Fruit fly (Drosophila melanogaster) whole organism, wandering third instar larva: ENCODE measurements around the gene CG33795.
A peak's percentile ranks its signal among the peaks of the same experiment; 100 is the strongest.

Experiments used
- Abd-B ChIP-seq: fragments of >200 bp; optimal IDR thresholded peaks from 2 replicates; lab custom pipeline; 2017; ENCODE audit warnings: missing biosample characterization, missing genetic modification characterization
- CG9705 ChIP-seq: fragments of 200-800 bp; sonication (Bioruptor generic); optimal IDR thresholded peaks from 2 replicates; lab custom pipeline; 2018; ENCODE audit warnings: missing biosample characterization, mild to moderate bottlenecking, missing genetic modification characterization
- CrebA ChIP-seq: fragments of 200-800 bp; sonication (Bioruptor generic); optimal IDR thresholded peaks from 2 replicates; lab custom pipeline; 2016; ENCODE audit warnings: missing biosample characterization, mild to moderate bottlenecking, missing genetic modification characterization, borderline replicate concordance
- Dfd ChIP-seq: fragments of >200 bp; optimal IDR thresholded peaks from 2 replicates; lab custom pipeline; 2017; ENCODE audit warnings: missing biosample characterization, missing genetic modification characterization
- Dif ChIP-seq: fragments of 200-275, 200-300 bp; sonication (Bioruptor generic); optimal IDR thresholded peaks from 2 replicates; lab custom pipeline; 2018; ENCODE audit warnings: missing biosample characterization, missing genetic modification characterization; ENCODE audit not compliant: partially characterized antibody
- GATAd ChIP-seq: sonication (Bioruptor generic); optimal IDR thresholded peaks from 2 replicates; lab custom pipeline; 2016; ENCODE audit warnings: missing biosample characterization, missing genetic modification characterization
- HLH106 ChIP-seq: fragments of 200-800 bp; optimal IDR thresholded peaks from 3 replicates; lab custom pipeline; 2019; ENCODE audit warnings: missing biosample characterization, mild to moderate bottlenecking, missing genetic modification characterization, moderate library complexity
- Hnf4 ChIP-seq: fragments of 200-800 bp; sonication (Bioruptor generic); optimal IDR thresholded peaks from 2 replicates; lab custom pipeline; 2016; ENCODE audit warnings: missing biosample characterization, mild to moderate bottlenecking, missing genetic modification characterization
- Hr78 ChIP-seq: fragments of >200 bp; optimal IDR thresholded peaks from 2 replicates; lab custom pipeline; 2017; ENCODE audit warnings: missing biosample characterization, missing genetic modification characterization
- Hr83 ChIP-seq: fragments of 200-300 bp; sonication (Bioruptor generic); optimal IDR thresholded peaks from 2 replicates; lab custom pipeline; 2016; ENCODE audit warnings: missing biosample characterization, mild to moderate bottlenecking, missing genetic modification characterization, moderate library complexity; ENCODE audit not compliant: poor library complexity, severe bottlenecking
- Jra ChIP-seq: sonication (Bioruptor generic); optimal IDR thresholded peaks from 2 replicates; lab custom pipeline; 2016; ENCODE audit warnings: missing biosample characterization, missing genetic modification characterization
- Mio ChIP-seq: sonication (Bioruptor generic); optimal IDR thresholded peaks from 2 replicates; lab custom pipeline; 2016; ENCODE audit warnings: missing biosample characterization, missing genetic modification characterization
- Myc ChIP-seq: fragments of >200 bp; optimal IDR thresholded peaks from 2 replicates; lab custom pipeline; 2017
- N ChIP-seq: fragments of >200 bp; optimal IDR thresholded peaks from 2 replicates; lab custom pipeline; 2018; ENCODE audit warnings: missing biosample characterization, missing external identifiers, missing genetic modification characterization
- OdsH ChIP-seq: fragments of 200-800 bp; sonication (Bioruptor generic); optimal IDR thresholded peaks from 2 replicates; lab custom pipeline; 2016; ENCODE audit warnings: missing biosample characterization, mild to moderate bottlenecking, missing genetic modification characterization
- Rel ChIP-seq, 2 experiments: fragments of 200-800 bp; sonication (Bioruptor generic) in 1 of 2; optimal IDR thresholded peaks; 2 replicates in 1 of 2; 3 replicates in 1 of 2; lab custom pipeline; 2016 to 2019; ENCODE audit warnings: mild to moderate bottlenecking in 2 of 2, missing biosample characterization in 2 of 2, missing genetic modification characterization in 2 of 2, moderate library complexity in 1 of 2
- Sp1 ChIP-seq: fragments of 200-800 bp; sonication (Bioruptor generic); optimal IDR thresholded peaks from 3 replicates; lab custom pipeline; 2019; ENCODE audit warnings: missing biosample characterization, mild to moderate bottlenecking, missing genetic modification characterization, moderate library complexity
- Vsx2 ChIP-seq: fragments of 200-300, 225-300 bp; sonication (Bioruptor generic); optimal IDR thresholded peaks from 2 replicates; lab custom pipeline; 2018; ENCODE audit warnings: missing biosample characterization, missing genetic modification characterization; ENCODE audit not compliant: partially characterized antibody
- br ChIP-seq: fragments of 200-800 bp; sonication (Bioruptor generic); optimal IDR thresholded peaks from 2 replicates; lab custom pipeline; 2016; ENCODE audit warnings: missing biosample characterization, missing genetic modification characterization
- brk ChIP-seq: fragments of 200-800 bp; sonication (Bioruptor generic); optimal IDR thresholded peaks from 2 replicates; lab custom pipeline; 2016; ENCODE audit warnings: missing biosample characterization, mild to moderate bottlenecking, missing genetic modification characterization
- dmrt93B ChIP-seq: fragments of 200-800 bp; sonication (Bioruptor generic); optimal IDR thresholded peaks from 2 replicates; lab custom pipeline; 2018; ENCODE audit warnings: missing biosample characterization, mild to moderate bottlenecking, missing genetic modification characterization
- dsf ChIP-seq: sonication (Bioruptor generic); optimal IDR thresholded peaks from 2 replicates; lab custom pipeline; 2016; ENCODE audit warnings: missing biosample characterization, missing genetic modification characterization, borderline replicate concordance
- ey ChIP-seq: fragments of 200-800 bp; sonication (Bioruptor generic); optimal IDR thresholded peaks from 2 replicates; lab custom pipeline; 2016; ENCODE audit warnings: missing biosample characterization, missing genetic modification characterization
- foxo ChIP-seq, 2 experiments: fragments of 200-800 bp; sonication (Bioruptor generic); optimal IDR thresholded peaks; 2 replicates in 1 of 2; 3 replicates in 1 of 2; lab custom pipeline; 2016 to 2017; ENCODE audit warnings: missing biosample characterization in 2 of 2, missing genetic modification characterization in 2 of 2
- fru ChIP-seq: fragments of 200-800 bp; sonication (Bioruptor generic); optimal IDR thresholded peaks from 3 replicates; lab custom pipeline; 2016; ENCODE audit warnings: missing biosample characterization, mild to moderate bottlenecking, missing genetic modification characterization
- h ChIP-seq: fragments of 200-800 bp; sonication (Bioruptor generic); optimal IDR thresholded peaks from 3 replicates; lab custom pipeline; 2016; ENCODE audit warnings: missing biosample characterization, mild to moderate bottlenecking, missing genetic modification characterization
- jim ChIP-seq: fragments of 175-275, 200-325 bp; sonication (Bioruptor generic); optimal IDR thresholded peaks from 2 replicates; lab custom pipeline; 2016; ENCODE audit warnings: missing biosample characterization, mild to moderate bottlenecking, missing genetic modification characterization
- psq ChIP-seq: fragments of 200-800 bp; sonication (Bioruptor generic); optimal IDR thresholded peaks from 3 replicates; lab custom pipeline; 2017; ENCODE audit warnings: missing biosample characterization, mild to moderate bottlenecking, missing genetic modification characterization, moderate library complexity
- rgr ChIP-seq: fragments of 200-800 bp; sonication (Bioruptor generic); optimal IDR thresholded peaks from 3 replicates; lab custom pipeline; 2016; ENCODE audit warnings: missing biosample characterization, mild to moderate bottlenecking, missing genetic modification characterization
- sage ChIP-seq: fragments of 200-800 bp; sonication (Bioruptor generic); optimal IDR thresholded peaks from 2 replicates; lab custom pipeline; 2016; ENCODE audit warnings: missing biosample characterization, mild to moderate bottlenecking, missing genetic modification characterization
- sv ChIP-seq: fragments of 200-800 bp; sonication (Bioruptor generic); optimal IDR thresholded peaks from 3 replicates; lab custom pipeline; 2016; ENCODE audit warnings: missing biosample characterization, missing genetic modification characterization
- usp ChIP-seq: fragments of >200 bp; optimal IDR thresholded peaks from 2 replicates; lab custom pipeline; 2017; ENCODE audit warnings: missing biosample characterization, missing genetic modification characterization
- woc ChIP-seq: sonication (Bioruptor generic); optimal IDR thresholded peaks from 2 replicates; lab custom pipeline; 2016; ENCODE audit warnings: missing biosample characterization, mild to moderate bottlenecking, missing genetic modification characterization

CG33795 gene

DNA sequence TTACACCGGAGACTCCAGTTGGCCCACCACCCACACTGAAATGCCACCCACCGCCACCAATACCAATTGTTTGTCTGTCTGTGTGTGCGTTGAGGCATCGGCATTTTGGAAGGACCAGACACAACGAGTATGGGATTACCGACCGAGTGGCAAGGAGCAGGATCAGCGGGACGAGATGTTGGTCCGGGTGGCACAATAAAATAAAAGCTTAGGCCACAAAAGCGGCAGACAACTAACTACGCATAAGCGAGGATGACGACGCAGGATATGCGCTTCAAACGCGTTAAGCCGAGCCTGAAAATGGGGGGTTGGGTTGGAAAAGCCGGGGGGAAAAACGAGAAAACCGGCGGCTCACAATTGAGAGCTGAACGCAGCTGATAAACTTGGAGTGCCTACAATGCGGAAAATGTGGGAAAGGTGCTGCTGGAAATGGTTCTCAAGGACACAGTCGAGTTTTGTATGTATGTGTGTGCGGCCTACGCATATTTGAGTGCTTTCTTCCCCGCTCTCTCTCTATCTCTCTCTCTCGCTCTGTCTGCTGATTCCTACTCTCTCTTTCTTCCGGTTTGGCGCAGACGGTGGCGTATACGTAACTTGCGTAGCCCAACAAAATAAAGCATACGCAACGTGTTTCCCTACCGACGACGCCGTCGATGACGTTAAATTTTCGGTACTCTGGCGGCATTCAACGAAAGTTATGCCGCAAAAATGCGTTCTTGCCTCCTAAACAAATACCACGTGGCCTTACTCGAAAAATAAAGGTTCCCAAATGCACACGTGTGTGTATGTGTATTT is 21.6 kb upstream of the CG33795 start:
- no peak for TF ChIP-seq ey (GFP tag; lab: Kevin White, UChicago)
- TF ChIP-seq HLH106 (tag; lab: Kevin White, UChicago), result peak; percentile 5
- no peak for TF ChIP-seq Hr83 (GFP tag; lab: Kevin White, UChicago)

DNA sequence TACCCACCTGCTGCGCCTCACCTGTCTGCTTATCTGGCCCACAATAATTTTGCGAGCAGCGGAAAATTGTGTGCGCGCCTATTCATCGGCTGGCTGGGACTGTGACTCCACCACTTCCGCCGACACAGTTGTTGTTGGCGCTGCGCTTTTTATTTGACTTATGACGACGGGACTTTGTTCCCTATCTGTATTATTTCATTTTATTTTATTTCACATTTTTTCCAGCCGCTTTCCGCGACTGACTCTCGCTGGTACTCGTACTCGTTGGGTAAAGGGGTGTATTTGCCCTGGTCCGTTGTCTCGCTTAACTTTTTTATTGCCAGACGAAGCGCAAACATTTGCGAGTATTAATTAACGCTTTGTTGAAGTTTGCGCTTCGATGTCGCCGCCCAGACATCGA is 19.7 kb upstream of the CG33795 start:
- TF ChIP-seq usp, result no peak
- TF ChIP-seq Dfd, result no peak
- peak; percentile 30 for TF ChIP-seq sage
- no peak for TF ChIP-seq Rel (GFP tag; optimal IDR thresholded peaks at IDR 0.05; lab: Kevin White, UChicago)
- peak; percentile 52 for TF ChIP-seq Rel (tag; optimal IDR thresholded peaks at IDR 0.05; lab: Kevin White, UChicago)
- TF ChIP-seq Myc (lab: Kevin White, UChicago), result no peak
- TF ChIP-seq Sp1 (GFP tag; lab: Kevin White, UChicago), result peak; percentile 50
- TF ChIP-seq psq (GFP tag; lab: Kevin White, UChicago), result peak; percentile 0
- peak; percentile 9 for TF ChIP-seq Jra (GFP tag; lab: Kevin White, UChicago)
- peak; percentile 61 for TF ChIP-seq Hnf4 (GFP tag; lab: Kevin White, UChicago)
- TF ChIP-seq h (GFP tag; lab: Kevin White, UChicago), result peak; percentile 54
- peak in 1 of 2 experiments; percentile 37 for TF ChIP-seq foxo (GFP tag; optimal IDR thresholded peaks at IDR 0.05; lab: Kevin White, UChicago)
- peak; percentile 49 for TF ChIP-seq br (GFP tag; lab: Kevin White, UChicago)
- peak; percentile 18 for TF ChIP-seq HLH106 (tag; lab: Kevin White, UChicago)
- TF ChIP-seq OdsH, result peak; percentile 45
- no peak for TF ChIP-seq dsf (GFP tag; lab: Kevin White, UChicago)
- TF ChIP-seq Hr78 (GFP tag; lab: Kevin White, UChicago), result no peak
- TF ChIP-seq CrebA (GFP tag; lab: Kevin White, UChicago), result peak; percentile 73
- peak; percentile 9 for TF ChIP-seq ey (GFP tag; lab: Kevin White, UChicago)
- no peak for TF ChIP-seq brk (GFP tag; lab: Kevin White, UChicago)
- peak; percentile 49 for TF ChIP-seq rgr (GFP tag; lab: Kevin White, UChicago)
- peak; percentile 22 for TF ChIP-seq Hr83 (GFP tag; lab: Kevin White, UChicago)
- peak; percentile 43 for TF ChIP-seq Vsx2 (GFP tag; lab: Kevin White, UChicago)
- peak; percentile 28 for TF ChIP-seq fru (GFP tag; lab: Kevin White, UChicago)

DNA sequence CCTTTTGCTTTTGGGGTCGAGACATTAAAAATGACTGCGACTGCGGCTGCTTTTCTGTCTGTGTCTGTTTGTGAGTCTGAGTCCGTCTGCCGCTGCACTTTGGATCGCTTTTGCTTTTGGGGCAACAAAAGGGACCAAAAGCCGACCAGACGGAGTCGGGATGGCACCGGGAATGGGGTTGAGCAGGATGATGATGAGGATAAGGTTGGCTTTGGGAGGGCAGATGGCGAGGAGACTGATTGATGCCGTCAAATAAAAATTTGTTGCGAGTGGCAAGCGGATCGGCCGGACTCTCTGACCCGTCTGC is 18.7 kb upstream of the CG33795 start:
- no peak for TF ChIP-seq Abd-B (GFP tag; lab: Kevin White, UChicago)
- peak; percentile 31 for TF ChIP-seq Dif (GFP tag; lab: Kevin White, UChicago)
- TF ChIP-seq br (GFP tag; lab: Kevin White, UChicago), result peak; percentile 23
- TF ChIP-seq Hnf4 (GFP tag; lab: Kevin White, UChicago), result peak; percentile 55
- TF ChIP-seq sage, result no peak
- no peak for TF ChIP-seq Mio (GFP tag; lab: Kevin White, UChicago)
- no peak for TF ChIP-seq N (GFP tag; lab: Kevin White, UChicago)
- peak; percentile 7 for TF ChIP-seq Hr83 (GFP tag; lab: Kevin White, UChicago)
- TF ChIP-seq fru (GFP tag; lab: Kevin White, UChicago), result peak; percentile 13
- TF ChIP-seq Rel (GFP tag; optimal IDR thresholded peaks at IDR 0.05; lab: Kevin White, UChicago), result no peak
- peak; percentile 14 for TF ChIP-seq Rel (tag; optimal IDR thresholded peaks at IDR 0.05; lab: Kevin White, UChicago)
- no peak for TF ChIP-seq GATAd (GFP tag; lab: Kevin White, UChicago)
- TF ChIP-seq foxo (GFP tag; optimal IDR thresholded peaks at IDR 0.05; lab: Kevin White, UChicago), result peak in 1 of 2 experiments; percentile 11

DNA sequence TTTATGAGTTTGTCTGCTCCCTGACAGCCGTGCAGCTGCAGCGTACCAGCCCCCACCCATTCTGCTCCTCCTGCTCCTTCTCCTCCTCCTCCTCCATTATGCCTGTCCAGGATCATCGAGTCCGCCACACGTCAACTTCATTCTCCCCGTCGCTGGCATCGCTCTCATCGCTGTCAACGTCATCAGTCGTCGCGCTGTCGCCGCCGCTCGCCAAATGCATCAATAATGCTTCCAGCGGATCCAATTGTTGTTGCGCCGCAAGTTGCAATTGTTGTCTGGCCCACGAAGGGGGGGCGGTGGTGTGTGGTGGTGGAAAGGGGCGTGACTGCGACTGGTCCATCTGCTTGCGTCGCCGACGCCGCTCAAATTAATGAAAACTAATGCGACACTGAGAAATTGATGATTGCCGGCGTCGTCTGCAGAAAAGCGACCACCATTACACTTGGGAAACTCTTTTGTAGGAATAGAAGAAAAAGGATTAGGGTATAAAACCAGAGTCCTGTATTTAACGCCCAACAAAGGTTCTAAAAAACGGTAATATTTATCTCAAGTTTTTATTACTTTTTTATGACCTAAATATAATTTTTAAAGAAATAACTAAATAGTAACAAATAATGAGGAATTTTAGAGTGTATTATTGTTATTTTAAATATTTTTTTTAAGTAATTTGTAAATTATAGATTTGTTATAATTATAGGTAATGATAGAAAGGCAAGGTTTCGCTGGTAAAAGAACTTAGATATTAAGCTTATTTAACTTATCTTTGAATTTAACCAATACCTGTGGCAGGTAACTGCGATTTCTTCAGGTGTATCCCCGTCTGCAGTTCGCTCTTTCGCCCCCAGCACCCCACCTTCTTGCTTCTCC is 18.1 kb upstream of the CG33795 start:
- TF ChIP-seq dmrt93B (GFP tag; lab: Kevin White, UChicago), result no peak
- TF ChIP-seq ey (GFP tag; lab: Kevin White, UChicago), result no peak
- no peak for TF ChIP-seq Abd-B (GFP tag; lab: Kevin White, UChicago)
- TF ChIP-seq Vsx2 (GFP tag; lab: Kevin White, UChicago), result no peak
- no peak for TF ChIP-seq jim (GFP tag; lab: Kevin White, UChicago)
- no peak for TF ChIP-seq dsf (GFP tag; lab: Kevin White, UChicago)
- TF ChIP-seq woc (GFP tag; lab: Kevin White, UChicago), result peak; percentile 62
- TF ChIP-seq HLH106 (tag; lab: Kevin White, UChicago), result peak; percentile 50
- TF ChIP-seq psq (GFP tag; lab: Kevin White, UChicago), result peak; percentile 35
- TF ChIP-seq brk (GFP tag; lab: Kevin White, UChicago), result no peak
- no peak for TF ChIP-seq Dif (GFP tag; lab: Kevin White, UChicago)
- TF ChIP-seq foxo (GFP tag; optimal IDR thresholded peaks at IDR 0.05; lab: Kevin White, UChicago), result peak in 1 of 2 experiments; percentile 60
- no peak for TF ChIP-seq sv
- TF ChIP-seq N (GFP tag; lab: Kevin White, UChicago), result no peak
- TF ChIP-seq OdsH, result no peak
- peak; percentile 14 for TF ChIP-seq h (GFP tag; lab: Kevin White, UChicago)
- peak; percentile 46 for TF ChIP-seq Sp1 (GFP tag; lab: Kevin White, UChicago)
- TF ChIP-seq Jra (GFP tag; lab: Kevin White, UChicago), result no peak
- no peak for TF ChIP-seq Rel (GFP tag; optimal IDR thresholded peaks at IDR 0.05; lab: Kevin White, UChicago)
- no peak for TF ChIP-seq Rel (tag; optimal IDR thresholded peaks at IDR 0.05; lab: Kevin White, UChicago)
- TF ChIP-seq Hr83 (GFP tag; lab: Kevin White, UChicago), result no peak
- no peak for TF ChIP-seq CG9705
